Fruit fly (Drosophila melanogaster) whole organism, pupa: ENCODE measurements around the gene CG11550.

Experiments
- CG10348 ChIP-seq: fragments of 200-800 bp; sonication (Bioruptor generic); IDR thresholded peaks from 2 replicates; pipeline ENCODE4 v1.3.6; 2022; ENCODE audit warnings: missing biosample characterization, missing genetic modification characterization
- CG12605 ChIP-seq: fragments of 200-800 bp; sonication (Bioruptor generic); IDR thresholded peaks from 2 replicates; pipeline ENCODE4 v1.3.6; 2022; ENCODE audit warnings: missing biosample characterization, missing genetic modification characterization
- CG13204 ChIP-seq: fragments of 200-800 bp; sonication (Bioruptor generic); optimal IDR thresholded peaks from 2 replicates; lab custom pipeline; 2018; ENCODE audit warnings: missing biosample characterization, mild to moderate bottlenecking, missing genetic modification characterization, moderate library complexity
- CG14655 ChIP-seq: fragments of 200-800 bp; sonication (Bioruptor generic); optimal IDR thresholded peaks from 3 replicates; lab custom pipeline; 2017; ENCODE audit warnings: mild to moderate bottlenecking, missing biosample characterization, missing genetic modification reagents, missing genetic modification characterization
- CG15710 ChIP-seq: fragments of 200-800 bp; sonication (Bioruptor generic); optimal IDR thresholded peaks from 2 replicates; lab custom pipeline; 2018; ENCODE audit warnings: missing biosample characterization, mild to moderate bottlenecking, missing genetic modification characterization, moderate library complexity
- CG17806 ChIP-seq: fragments of 200-800 bp; sonication (Bioruptor generic); optimal IDR thresholded peaks from 2 replicates; lab custom pipeline; 2018; ENCODE audit warnings: missing biosample characterization, mild to moderate bottlenecking, missing genetic modification characterization, moderate library complexity
- CG32121 ChIP-seq: fragments of 200-800 bp; sonication (Bioruptor generic); IDR thresholded peaks from 2 replicates; pipeline ENCODE4 v1.3.6; 2022; ENCODE audit warnings: missing biosample characterization, missing genetic modification characterization
- CG34367 ChIP-seq: fragments of 200-800 bp; sonication (Bioruptor generic); optimal IDR thresholded peaks from 2 replicates; lab custom pipeline; 2018; ENCODE audit warnings: missing biosample characterization, mild to moderate bottlenecking, missing genetic modification characterization
- CG4496 ChIP-seq: fragments of 200-800 bp; sonication (Bioruptor generic); IDR thresholded peaks from 3 replicates; pipeline ENCODE4 v1.3.6; 2022; ENCODE audit warnings: missing biosample characterization, missing genetic modification characterization
- CG8159 ChIP-seq: fragments of 200-800 bp; sonication (Bioruptor generic); optimal IDR thresholded peaks from 3 replicates; lab custom pipeline; 2018; ENCODE audit warnings: missing biosample characterization, mild to moderate bottlenecking, missing genetic modification characterization, moderate library complexity
- CG8301 ChIP-seq: fragments of 200-800 bp; sonication (Bioruptor generic); optimal IDR thresholded peaks from 2 replicates; lab custom pipeline; 2018; ENCODE audit warnings: missing biosample characterization, mild to moderate bottlenecking, missing genetic modification characterization
- CG9948 ChIP-seq: fragments of 200-800 bp; sonication (Bioruptor generic); optimal IDR thresholded peaks from 2 replicates; lab custom pipeline; 2018; ENCODE audit warnings: missing biosample characterization, mild to moderate bottlenecking, missing genetic modification characterization, moderate library complexity
- D1 ChIP-seq: fragments of 200-800 bp; sonication (Bioruptor generic); optimal IDR thresholded peaks from 2 replicates; lab custom pipeline; 2018; ENCODE audit warnings: missing biosample characterization, mild to moderate bottlenecking, missing genetic modification characterization, moderate library complexity
- EcR ChIP-seq: fragments of 200-800 bp; sonication (Bioruptor generic); optimal IDR thresholded peaks from 3 replicates; lab custom pipeline; 2019; ENCODE audit warnings: missing biosample characterization, missing genetic modification characterization, mild to moderate bottlenecking, moderate library complexity, missing genetic modification reagents
- Ets98B ChIP-seq: fragments of 200-800 bp; sonication (Bioruptor generic); IDR thresholded peaks from 2 replicates; pipeline ENCODE4 v1.3.6; 2022; ENCODE audit warnings: missing biosample characterization, missing genetic modification characterization
- Pif1A ChIP-seq: fragments of 200-800 bp; sonication (Bioruptor generic); optimal IDR thresholded peaks from 3 replicates; lab custom pipeline; 2016; ENCODE audit warnings: missing biosample characterization, missing genetic modification characterization
- Pif1B ChIP-seq: fragments of 200-800 bp; sonication (Bioruptor generic); optimal IDR thresholded peaks from 3 replicates; lab custom pipeline; 2016; ENCODE audit warnings: missing biosample characterization, missing genetic modification characterization
- Snoo ChIP-seq: fragments of 200-800 bp; sonication (Bioruptor generic); optimal IDR thresholded peaks from 3 replicates; lab custom pipeline; 2017; ENCODE audit warnings: missing biosample characterization, mild to moderate bottlenecking, missing genetic modification characterization, inconsistent platforms
- fd96Ca ChIP-seq: fragments of 200-800 bp; sonication (Bioruptor generic); IDR thresholded peaks from 3 replicates; pipeline ENCODE4 v1.3.6; 2022; ENCODE audit warnings: missing biosample characterization, missing genetic modification characterization
- gl ChIP-seq: fragments of 200-800 bp; sonication (Bioruptor generic); optimal IDR thresholded peaks from 2 replicates; lab custom pipeline; 2018; ENCODE audit warnings: missing biosample characterization, mild to moderate bottlenecking, missing genetic modification characterization
- rn ChIP-seq: fragments of 200-800 bp; sonication (Bioruptor generic); IDR thresholded peaks from 2 replicates; pipeline ENCODE4 v1.3.6; 2022; ENCODE audit warnings: missing biosample characterization, missing genetic modification characterization

CG11550 gene

dm6 chr3R:31718967-31719366, 39.3 kb upstream of the CG11550 start:
- peak; percentile 52 for TF ChIP-seq gl (tag; lab: Kevin White, UChicago)
- no peak for TF ChIP-seq CG12605 (GFP tag; lab: Robert Waterston, UW)
- peak; percentile 31; the same call in 1 of the 3 replicates for TF ChIP-seq CG4496 (GFP tag; lab: Robert Waterston, UW)

dm6 chr3R:31718168-31718565, 38.5 kb upstream of the CG11550 start:
- TF ChIP-seq CG12605 (GFP tag; lab: Robert Waterston, UW) (no peak), CG4496 (GFP tag; lab: Robert Waterston, UW) (no peak; the same call in 2 of the 3 replicates), CG9948 (tag; lab: Kevin White, UChicago) (peak; percentile 23), CG10348 (GFP tag; lab: Robert Waterston, UW) (no peak), Ets98B (no peak), CG17806 (tag; lab: Kevin White, UChicago) (peak; percentile 39), fd96Ca (peak; percentile 32; the same call in 1 of the 3 replicates), CG32121 (GFP tag; lab: Robert Waterston, UW) (no peak), CG15710 (tag; lab: Kevin White, UChicago) (peak; percentile 17), CG34367 (tag; lab: Kevin White, UChicago) (no peak), Pif1B (GFP tag; lab: Kevin White, UChicago) (peak; percentile 37), CG14655 (GFP tag; lab: Kevin White, UChicago) (peak; percentile 38), CG13204 (GFP tag; lab: Kevin White, UChicago) (no peak), gl (tag; lab: Kevin White, UChicago) (no peak), CG8301 (tag; lab: Kevin White, UChicago) (peak; percentile 14), EcR (GFP tag; lab: Kevin White, UChicago) (no peak), rn (no peak), CG8159 (no peak), Snoo (tag; lab: Kevin White, UChicago) (peak; percentile 17), D1 (tag; lab: Kevin White, UChicago) (no peak), Pif1A (no peak)

- TF ChIP-seq CG8301 (tag; lab: Kevin White, UChicago) (peak; percentile 76), CG17806 (tag; lab: Kevin White, UChicago) (peak; percentile 79), CG12605 (GFP tag; lab: Robert Waterston, UW) (no peak), CG13204 (GFP tag; lab: Kevin White, UChicago) (peak; percentile 67), CG8159 (peak; percentile 84), CG4496 (GFP tag; lab: Robert Waterston, UW) (peak; percentile 63; the same call in 1 of the 3 replicates), fd96Ca (peak; percentile 81), Pif1B (GFP tag; lab: Kevin White, UChicago) (peak; percentile 85), CG34367 (tag; lab: Kevin White, UChicago) (peak; percentile 79), D1 (tag; lab: Kevin White, UChicago) (peak; percentile 62), CG32121 (GFP tag; lab: Robert Waterston, UW) (peak; percentile 67), CG10348 (GFP tag; lab: Robert Waterston, UW) (peak; percentile 46; the same call in 1 of the 2 replicates), CG14655 (GFP tag; lab: Kevin White, UChicago) (peak; percentile 81), gl (tag; lab: Kevin White, UChicago) (peak; percentile 66), Pif1A (peak; percentile 89), CG15710 (tag; lab: Kevin White, UChicago) (peak; percentile 89), EcR (GFP tag; lab: Kevin White, UChicago) (no peak), Ets98B (peak; percentile 31), Snoo (tag; lab: Kevin White, UChicago) (peak; percentile 75), CG9948 (tag; lab: Kevin White, UChicago) (peak; percentile 86), rn (peak; percentile 52)
Measured at dm6 chr3R:31717299-31718167, 37.9 kb upstream of the CG11550 start.

dm6 chr3R:31716265-31716664, 36.6 kb upstream of the CG11550 start:
- TF ChIP-seq rn = no peak

dm6 chr3R:31715713-31716024, 36.0 kb upstream of the CG11550 start:
- no peak for TF ChIP-seq fd96Ca
- no peak for TF ChIP-seq CG17806 (tag; lab: Kevin White, UChicago)
- peak; percentile 2 for TF ChIP-seq Snoo (tag; lab: Kevin White, UChicago)

dm6 chr3R:31714876-31715712, 35.4 kb upstream of the CG11550 start:
- TF ChIP-seq Snoo (tag; lab: Kevin White, UChicago) (no peak), CG4496 (GFP tag; lab: Robert Waterston, UW) (peak; percentile 53; the same call in 1 of the 3 replicates), CG12605 (GFP tag; lab: Robert Waterston, UW) (no peak), CG14655 (GFP tag; lab: Kevin White, UChicago) (peak; percentile 6)
